Fruit fly (Drosophila melanogaster): Measurements from ENCODE around the gene gb.

dm6 chr3R:27154001-27154400 is 41.9 kb upstream of the gb start:
- TF ChIP-seq Snoo (tag; optimal IDR thresholded peaks at IDR 0.05) (no peak), CG8301 (tag; optimal IDR thresholded peaks at IDR 0.05) (no peak), gl (tag; optimal IDR thresholded peaks at IDR 0.05) (no peak), Pif1B (GFP tag; optimal IDR thresholded peaks at IDR 0.05) (no peak), Pif1A (GFP tag; optimal IDR thresholded peaks at IDR 0.05) (no peak), CG9948 (tag; optimal IDR thresholded peaks at IDR 0.05) (no peak)
